Fruit fly (Drosophila melanogaster) whole organism, embryonic: Measurements from ENCODE around the gene Dyrk2.

Source experiments
- Ada2b ChIP-seq: fragments of 200-800 bp; sonication (Bioruptor generic); IDR thresholded peaks from 2 replicates; pipeline ENCODE4 v1.3.6; 2022; ENCODE audit warnings: missing biosample characterization, missing genetic modification characterization
- Atf-2 ChIP-seq: fragments of 200-800 bp; sonication (Bioruptor generic); optimal IDR thresholded peaks from 2 replicates; lab custom pipeline; 2016; ENCODE audit warnings: missing biosample characterization, missing genetic modification characterization
- CG10543 ChIP-seq: fragments of 200-800 bp; sonication (Bioruptor generic); optimal IDR thresholded peaks from 3 replicates; lab custom pipeline; 2017; ENCODE audit warnings: missing biosample characterization, mild to moderate bottlenecking, missing genetic modification characterization, moderate library complexity
- CG11504 ChIP-seq: fragments of 200-800 bp; sonication (Bioruptor generic); optimal IDR thresholded peaks from 3 replicates; lab custom pipeline; 2019; ENCODE audit warnings: missing biosample characterization, mild to moderate bottlenecking, missing genetic modification characterization, moderate library complexity
- CG13287 ChIP-seq: fragments of 200-800 bp; sonication (Bioruptor generic); IDR thresholded peaks from 2 replicates; pipeline ENCODE4 v1.3.6; 2022; ENCODE audit warnings: missing biosample characterization, missing genetic modification characterization; ENCODE audit not compliant: partially characterized antibody
- CG14014 ChIP-seq: fragments of 200-800 bp; sonication (Bioruptor generic); IDR thresholded peaks from 2 replicates; pipeline ENCODE4 v1.3.6; 2022; ENCODE audit warnings: missing biosample characterization, missing genetic modification characterization
- Dbx ChIP-seq: fragments of 200-800 bp; sonication (Bioruptor generic); IDR thresholded peaks from 3 replicates; pipeline ENCODE4 v1.3.6; 2022; ENCODE audit warnings: missing biosample characterization, missing genetic modification characterization
- Nf-YB ChIP-seq: fragments of 200-800 bp; sonication (Bioruptor generic); optimal IDR thresholded peaks from 3 replicates; lab custom pipeline; 2019; ENCODE audit warnings: missing biosample characterization, mild to moderate bottlenecking, missing genetic modification characterization, moderate library complexity
- fd102C ChIP-seq: fragments of 200-800 bp; sonication (Bioruptor generic); optimal IDR thresholded peaks from 2 replicates; lab custom pipeline; 2018; ENCODE audit warnings: missing biosample characterization, mild to moderate bottlenecking, missing genetic modification characterization, moderate library complexity
- grn ChIP-seq: fragments of 200-800 bp; sonication (Bioruptor generic); optimal IDR thresholded peaks from 3 replicates; lab custom pipeline; 2017; ENCODE audit warnings: missing biosample characterization, missing genetic modification characterization
- h ChIP-seq: fragments of >200 bp; optimal IDR thresholded peaks from 2 replicates; lab custom pipeline; 2017

DNA sequence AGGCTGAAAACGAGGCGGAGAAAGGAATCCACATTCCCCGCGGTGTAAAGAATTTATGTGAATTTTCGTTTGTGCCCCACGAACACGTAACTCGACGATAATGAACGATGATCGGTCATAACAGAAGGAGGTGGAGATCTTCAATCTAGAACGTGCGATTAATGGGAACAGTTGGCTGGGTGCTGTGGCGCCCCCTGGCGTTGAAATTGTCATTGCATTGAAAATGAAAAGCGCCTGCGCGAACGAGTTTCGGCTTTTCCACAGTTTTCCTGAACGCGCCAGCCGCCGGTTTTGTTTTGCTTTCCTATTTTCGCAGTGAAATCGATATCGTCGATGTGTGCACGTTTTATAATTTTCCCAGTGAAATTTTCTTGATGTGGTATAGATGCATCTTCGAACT, 22.6 kb downstream of the Dyrk2 start:
- no peak for TF ChIP-seq CG11504 (tag; lab: Kevin White, UChicago)
- TF ChIP-seq CG10543 = no peak
- TF ChIP-seq h (lab: Kevin White, UChicago) = no peak
- no peak for TF ChIP-seq CG14014 (GFP tag; lab: Robert Waterston, UW)
- no peak for TF ChIP-seq Nf-YB (GFP tag; lab: Kevin White, UChicago)
- TF ChIP-seq fd102C (GFP tag; lab: Kevin White, UChicago) = no peak
- no peak for TF ChIP-seq grn (GFP tag; lab: Kevin White, UChicago)
- TF ChIP-seq Dbx (GFP tag; lab: Robert Waterston, UW) = no peak
- TF ChIP-seq CG13287 (GFP tag; lab: Robert Waterston, UW) = no peak
- no peak for TF ChIP-seq Atf-2 (GFP tag; lab: Kevin White, UChicago)
- TF ChIP-seq Ada2b (GFP tag; lab: Robert Waterston, UW) = no peak
